Fruit fly (Drosophila melanogaster): Measurements from ENCODE around the gene CtsL4.
A peak's percentile ranks its signal among the peaks of the same experiment; 100 is the strongest.

The CtsL4 gene

DNA sequence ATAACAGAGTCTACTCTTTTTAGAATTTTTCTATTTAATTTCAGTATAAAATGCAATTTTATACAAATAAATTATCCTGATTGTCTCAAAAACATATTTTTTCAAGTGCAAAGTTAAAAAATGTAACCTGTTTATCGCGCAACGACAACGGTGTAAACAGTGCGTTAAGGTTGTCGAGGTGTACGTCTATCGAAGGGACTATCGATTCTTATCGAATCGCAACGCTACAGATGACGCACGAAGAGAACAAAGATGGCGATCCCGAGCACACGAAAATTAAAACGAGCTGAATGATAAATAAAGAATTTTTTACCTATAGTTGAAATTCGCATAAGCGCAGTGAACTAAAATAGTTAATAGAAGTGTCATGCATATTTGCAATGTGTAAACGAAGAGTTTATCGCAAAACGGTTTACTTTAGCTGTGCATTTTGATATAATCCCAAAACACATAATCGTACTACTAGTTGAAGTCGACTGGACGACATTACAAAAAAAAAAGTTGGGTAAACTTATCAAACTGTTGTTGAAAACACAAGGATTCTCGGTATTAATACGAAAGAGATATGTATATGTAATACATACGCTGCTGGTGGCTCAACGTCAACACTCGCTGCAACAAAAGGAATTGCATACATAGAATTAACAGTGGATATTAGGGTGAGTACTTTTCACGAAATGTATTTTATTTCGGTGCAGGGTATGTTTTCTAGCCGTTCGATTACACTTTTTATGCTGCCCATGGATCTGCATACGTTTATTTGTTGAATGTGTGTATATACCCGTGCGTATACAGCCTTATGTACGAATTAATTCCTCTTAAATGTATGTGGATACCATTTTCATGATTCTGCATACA, 31.7 kb upstream of the CtsL4 start, which contains the start of gene da (continued):
- no peak for TF ChIP-seq ewg (GFP tag; optimal IDR thresholded peaks at IDR 0.05)
- TF ChIP-seq CG12744 (GFP tag; optimal IDR thresholded peaks at IDR 0.05): peak; percentile 3
- TF ChIP-seq CG18011 (GFP tag; optimal IDR thresholded peaks at IDR 0.05): peak; percentile 20
- TF ChIP-seq CG16779 (GFP tag; IDR thresholded peaks at IDR 0.05): no peak
- peak; percentile 34 for TF ChIP-seq grn (GFP tag; optimal IDR thresholded peaks at IDR 0.05)
- TF ChIP-seq wdn (GFP tag; IDR thresholded peaks at IDR 0.05): peak; percentile 29; the same call in 1 of the 2 replicates
- peak; percentile 66; the same call in 1 of the 2 replicates for TF ChIP-seq amos (GFP tag; IDR thresholded peaks at IDR 0.05; ENCODE audit: partially characterized antibody)
- peak; percentile 76 for TF ChIP-seq CG17829 (tag; optimal IDR thresholded peaks at IDR 0.05)
- TF ChIP-seq Myb (GFP tag; optimal IDR thresholded peaks at IDR 0.05): peak; percentile 29
- TF ChIP-seq CG5245 (GFP tag; optimal IDR thresholded peaks at IDR 0.05): peak; percentile 9
- TF ChIP-seq CG6765 (GFP tag; optimal IDR thresholded peaks at IDR 0.05): peak; percentile 25
- TF ChIP-seq tgo (GFP tag; IDR thresholded peaks at IDR 0.05): peak; percentile 57; the same call in 1 of the 3 replicates
- peak; percentile 56 for TF ChIP-seq pum (GFP tag; optimal IDR thresholded peaks at IDR 0.05)
- TF ChIP-seq CG12155 (GFP tag; optimal IDR thresholded peaks at IDR 0.05): peak; percentile 50
- no peak for TF ChIP-seq disco-r (GFP tag; optimal IDR thresholded peaks at IDR 0.05)
- no peak for TF ChIP-seq CG10321 (GFP tag; IDR thresholded peaks at IDR 0.05)
- peak; percentile 38 for TF ChIP-seq Nf-YB (GFP tag; optimal IDR thresholded peaks at IDR 0.05)
- no peak for TF ChIP-seq lbe (GFP tag; optimal IDR thresholded peaks at IDR 0.05)
- TF ChIP-seq CG18599 (GFP tag; optimal IDR thresholded peaks at IDR 0.05): peak; percentile 45
- TF ChIP-seq fd102C (GFP tag; optimal IDR thresholded peaks at IDR 0.05): no peak
- TF ChIP-seq cad (GFP tag; optimal IDR thresholded peaks at IDR 0.05): no peak
- TF ChIP-seq CG4282 (GFP tag; optimal IDR thresholded peaks at IDR 0.05): peak; percentile 46
- no peak for TF ChIP-seq CG3163 (GFP tag; optimal IDR thresholded peaks at IDR 0.05)
- peak; percentile 59 for TF ChIP-seq da (GFP tag; optimal IDR thresholded peaks at IDR 0.05)
- peak; percentile 19 for TF ChIP-seq BtbVII (GFP tag; optimal IDR thresholded peaks at IDR 0.05)
- no peak for TF ChIP-seq prd (optimal IDR thresholded peaks at IDR 0.05)
- TF ChIP-seq prd (GFP tag; IDR thresholded peaks at IDR 0.05): peak; percentile 74
- peak; percentile 49 for TF ChIP-seq CG4617 (GFP tag; optimal IDR thresholded peaks at IDR 0.05; ENCODE audit: borderline replicate concordance)
- TF ChIP-seq schlank (tag; optimal IDR thresholded peaks at IDR 0.05): peak; percentile 9
- TF ChIP-seq tin (GFP tag; optimal IDR thresholded peaks at IDR 0.05): peak; percentile 62
- no peak for TF ChIP-seq dan (GFP tag; IDR thresholded peaks at IDR 0.05)
- no peak for TF ChIP-seq pita (GFP tag; optimal IDR thresholded peaks at IDR 0.05)
- TF ChIP-seq vnd (GFP tag; IDR thresholded peaks at IDR 0.05; ENCODE audit: partially characterized antibody): no peak; the same call in 2 of the 3 replicates
- TF ChIP-seq hth (optimal IDR thresholded peaks at IDR 0.05): no peak
- TF ChIP-seq Rx (GFP tag; IDR thresholded peaks at IDR 0.05): no peak; the same call in 1 of the 2 replicates
- TF ChIP-seq CG18619 (GFP tag; optimal IDR thresholded peaks at IDR 0.05): peak; percentile 61
- peak; percentile 54; the same call in 1 of the 2 replicates for TF ChIP-seq unc-4 (GFP tag; IDR thresholded peaks at IDR 0.05; ENCODE audit: partially characterized antibody)
- no peak for TF ChIP-seq h (optimal IDR thresholded peaks at IDR 0.05)
- TF ChIP-seq zen (tag; optimal IDR thresholded peaks at IDR 0.05): peak; percentile 57
- TF ChIP-seq ind (GFP tag; optimal IDR thresholded peaks at IDR 0.05): peak; percentile 51
- TF ChIP-seq CG11696 (GFP tag; IDR thresholded peaks at IDR 0.05): no peak
- TF ChIP-seq Jarid2 (GFP tag; optimal IDR thresholded peaks at IDR 0.05): no peak
- peak; percentile 61 for TF ChIP-seq gro (GFP tag; optimal IDR thresholded peaks at IDR 0.05)
- peak; percentile 43 for TF ChIP-seq CG9437 (GFP tag; optimal IDR thresholded peaks at IDR 0.05)
- peak; percentile 21 for TF ChIP-seq gfzf (GFP tag; optimal IDR thresholded peaks at IDR 0.05)
- peak; percentile 49 for TF ChIP-seq Hmx (GFP tag; optimal IDR thresholded peaks at IDR 0.05)
- no peak for TF ChIP-seq dati (GFP tag; IDR thresholded peaks at IDR 0.05)
- peak; percentile 53 for TF ChIP-seq HmgD (GFP tag; optimal IDR thresholded peaks at IDR 0.05)
- TF ChIP-seq kay (GFP tag; optimal IDR thresholded peaks at IDR 0.05): peak; percentile 95
- peak; percentile 32 for TF ChIP-seq bigmax (GFP tag; optimal IDR thresholded peaks at IDR 0.05)
